Worm (Caenorhabditis elegans) whole organism, late embryonic: ENCODE data around the gene msp-57.

ENCODE experiments used
- C08G9.2 ChIP-seq: sonication (generic microtip); optimal IDR thresholded peaks from 2 replicates; lab custom pipeline; 2016; ENCODE audit warnings: mild to moderate bottlenecking, missing genetic modification characterization, moderate library complexity, missing compliant biosample characterization
- K02D7.2 ChIP-seq: sonication (generic microtip); optimal IDR thresholded peaks from 2 replicates; lab custom pipeline; 2017; ENCODE audit warnings: mild to moderate bottlenecking, missing genetic modification characterization, missing compliant biosample characterization
- Y22D7AL.16 ChIP-seq: sonication (generic microtip); optimal IDR thresholded peaks from 2 replicates; lab custom pipeline; 2016; ENCODE audit warnings: missing genetic modification characterization, missing compliant biosample characterization
- ama-1 ChIP-seq: fragments of 150-350 bp; optimal IDR thresholded peaks from 2 replicates; lab custom pipeline; 2014
- ceh-14 ChIP-seq: sonication (generic microtip); optimal IDR thresholded peaks from 2 replicates; lab custom pipeline; 2016; ENCODE audit warnings: missing genotype, missing genetic modification characterization, missing compliant biosample characterization
- ceh-22 ChIP-seq: sonication (generic microtip); optimal IDR thresholded peaks from 2 replicates; lab custom pipeline; 2017; ENCODE audit warnings: missing biosample characterization, missing genetic modification characterization
- ceh-24 ChIP-seq: sonication (generic microtip); optimal IDR thresholded peaks from 2 replicates; lab custom pipeline; 2016; ENCODE audit warnings: mild to moderate bottlenecking, missing genetic modification characterization, missing compliant biosample characterization
- ceh-30 ChIP-seq: fragments of 150-350 bp; optimal IDR thresholded peaks from 2 replicates; lab custom pipeline; 2014; ENCODE audit warnings: missing biosample characterization, missing genetic modification characterization
- ceh-34 ChIP-seq: sonication (generic microtip); optimal IDR thresholded peaks from 2 replicates; lab custom pipeline; 2016; ENCODE audit warnings: mild to moderate bottlenecking, missing genetic modification characterization, missing compliant biosample characterization
- ceh-45 ChIP-seq: fragments of 200-800 bp; sonication (Bioruptor generic); IDR thresholded peaks from 2 replicates; pipeline ENCODE4 v1.3.6; 2022; ENCODE audit warnings: missing genetic modification reagents, missing genetic modification characterization, missing compliant biosample characterization
- ceh-48 ChIP-seq: sonication (generic microtip); optimal IDR thresholded peaks from 2 replicates; lab custom pipeline; 2016; ENCODE audit warnings: missing genetic modification characterization, inconsistent platforms, missing compliant biosample characterization
- ceh-6 ChIP-seq: fragments of 200-800 bp; sonication (Bioruptor generic); optimal IDR thresholded peaks from 2 replicates; lab custom pipeline; 2018; ENCODE audit warnings: mild to moderate bottlenecking, missing genetic modification characterization, missing compliant biosample characterization
- che-1 ChIP-seq: sonication (generic microtip); optimal IDR thresholded peaks from 2 replicates; lab custom pipeline; 2016; ENCODE audit warnings: mild to moderate bottlenecking, missing genetic modification characterization, missing compliant biosample characterization
- dve-1 ChIP-seq: sonication (generic microtip); optimal IDR thresholded peaks from 2 replicates; lab custom pipeline; 2017; ENCODE audit warnings: antibody characterized with exemption, mild to moderate bottlenecking, missing genetic modification characterization, missing compliant biosample characterization
- elt-2 ChIP-seq: sonication (generic microtip); optimal IDR thresholded peaks from 2 replicates; lab custom pipeline; 2016; ENCODE audit warnings: missing genetic modification reagents, missing genetic modification characterization, missing compliant biosample characterization
- elt-4 ChIP-seq: sonication (generic microtip); optimal IDR thresholded peaks from 2 replicates; lab custom pipeline; 2016; ENCODE audit warnings: missing genetic modification characterization, missing compliant biosample characterization
- ets-4 ChIP-seq: sonication (generic microtip); optimal IDR thresholded peaks from 2 replicates; lab custom pipeline; 2016; ENCODE audit warnings: missing genetic modification characterization, missing compliant biosample characterization
- hlh-30 ChIP-seq: sonication (generic microtip); optimal IDR thresholded peaks from 2 replicates; lab custom pipeline; 2017; ENCODE audit warnings: antibody characterized with exemption, missing genetic modification characterization, missing compliant biosample characterization; ENCODE audit not compliant: insufficient read depth
- hlh-6 ChIP-seq: sonication (generic microtip); optimal IDR thresholded peaks from 2 replicates; lab custom pipeline; 2016; ENCODE audit warnings: missing genotype, missing genetic modification characterization, missing compliant biosample characterization
- hlh-8 ChIP-seq: sonication (generic microtip); optimal IDR thresholded peaks from 2 replicates; lab custom pipeline; 2016; ENCODE audit warnings: missing genotype, missing genetic modification characterization, missing compliant biosample characterization
- lin-11 ChIP-seq: fragments of 200-800 bp; sonication (Bioruptor generic); optimal IDR thresholded peaks from 2 replicates; lab custom pipeline; 2018; ENCODE audit warnings: mild to moderate bottlenecking, missing genetic modification characterization, missing compliant biosample characterization
- madf-2 ChIP-seq: sonication (generic microtip); optimal IDR thresholded peaks from 2 replicates; lab custom pipeline; 2017; ENCODE audit warnings: missing genetic modification characterization, missing compliant biosample characterization
- nfya-1 ChIP-seq: sonication (generic microtip); optimal IDR thresholded peaks from 2 replicates; lab custom pipeline; 2017; ENCODE audit warnings: missing genetic modification characterization, mild to moderate bottlenecking, missing compliant biosample characterization, antibody characterized with exemption, moderate library complexity
- npax-4 ChIP-seq: sonication (generic microtip); optimal IDR thresholded peaks from 2 replicates; lab custom pipeline; 2016; ENCODE audit warnings: missing genetic modification characterization, missing compliant biosample characterization
- odd-2 ChIP-seq: sonication (generic microtip); optimal IDR thresholded peaks from 2 replicates; lab custom pipeline; 2017; ENCODE audit warnings: antibody characterized with exemption, mild to moderate bottlenecking, missing genetic modification characterization, missing compliant biosample characterization
- pax-1 ChIP-seq: fragments of 150-350 bp; optimal IDR thresholded peaks from 2 replicates; lab custom pipeline; 2014; ENCODE audit warnings: missing biosample characterization, missing genetic modification characterization
- pha-4 ChIP-seq: fragments of 150-350 bp; optimal IDR thresholded peaks from 2 replicates; lab custom pipeline; 2018; ENCODE audit warnings: missing biosample characterization, missing genetic modification reagents, missing genetic modification characterization
- pqm-1 ChIP-seq: sonication (generic microtip); optimal IDR thresholded peaks from 2 replicates; lab custom pipeline; 2016; ENCODE audit warnings: missing genetic modification characterization, missing compliant biosample characterization
- ref-2 ChIP-seq: sonication (generic microtip); optimal IDR thresholded peaks from 2 replicates; lab custom pipeline; 2016; ENCODE audit warnings: missing genetic modification characterization, missing compliant biosample characterization
- sdc-2 ChIP-seq: sonication (generic microtip); optimal IDR thresholded peaks from 2 replicates; lab custom pipeline; 2016; ENCODE audit warnings: missing genotype, missing genetic modification characterization, missing compliant biosample characterization
- sox-2 ChIP-seq: fragments of 200-800 bp; sonication (Bioruptor generic); IDR thresholded peaks from 2 replicates; pipeline ENCODE4 v1.3.6; 2022; ENCODE audit warnings: missing genetic modification reagents, missing genetic modification characterization, missing compliant biosample characterization
- tbx-2 ChIP-seq: sonication (generic microtip); optimal IDR thresholded peaks from 2 replicates; lab custom pipeline; 2016; ENCODE audit warnings: missing genetic modification characterization, missing compliant biosample characterization
- tbx-7 ChIP-seq: sonication (generic microtip); optimal IDR thresholded peaks from 2 replicates; lab custom pipeline; 2016; ENCODE audit warnings: missing genotype, missing genetic modification characterization, missing compliant biosample characterization
- ttx-3 ChIP-seq: sonication (generic microtip); optimal IDR thresholded peaks from 2 replicates; lab custom pipeline; 2016; ENCODE audit warnings: missing genetic modification reagents, missing genetic modification characterization, missing compliant biosample characterization
- unc-3 ChIP-seq, 2 experiments: fragments of 200-800 bp in 1 of 2; sonication (Bioruptor generic) in 1 of 2; sonication (generic microtip) in 1 of 2; conservative IDR thresholded peaks in 1 of 2; optimal IDR thresholded peaks in 1 of 2; 2 replicates each; pipeline versions ENCODE4 v1.3.6 to Lab custom; 2016 to 2022; ENCODE audit warnings: missing compliant biosample characterization in 2 of 2, missing genetic modification characterization in 2 of 2, missing genetic modification reagents in 1 of 2
- unc-42 ChIP-seq: sonication (generic microtip); optimal IDR thresholded peaks from 2 replicates; lab custom pipeline; 2016; ENCODE audit warnings: missing genotype, missing genetic modification characterization, missing compliant biosample characterization
- unc-55 ChIP-seq: sonication (generic microtip); optimal IDR thresholded peaks from 2 replicates; lab custom pipeline; 2017; ENCODE audit warnings: missing biosample characterization, missing genetic modification reagents, missing genetic modification characterization
- unc-86 ChIP-seq: sonication (generic microtip); optimal IDR thresholded peaks from 2 replicates; lab custom pipeline; 2016; ENCODE audit warnings: missing genetic modification characterization, missing compliant biosample characterization

The msp-57 gene

DNA sequence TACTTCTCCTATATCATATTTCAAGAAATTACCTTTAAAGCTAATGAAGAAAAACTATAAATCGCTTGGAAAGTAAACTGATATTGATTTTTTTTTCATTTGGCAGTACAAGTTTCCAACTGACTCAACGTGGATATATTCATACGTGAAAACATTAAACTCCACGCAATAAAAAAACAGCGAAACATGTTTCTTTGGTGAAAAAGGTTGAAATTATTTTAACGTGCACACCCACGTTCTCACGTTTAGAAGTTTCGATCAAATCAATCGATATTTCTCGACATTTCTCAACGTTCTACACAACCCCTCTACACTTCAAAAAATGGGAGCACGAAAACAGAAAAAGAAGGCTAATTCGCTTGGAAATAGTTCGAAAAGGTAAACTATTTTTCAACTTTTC lies 33.4 kb upstream of the msp-57 start, which contains the start of the genes best-6 and C09B9.2:
best-6 (minus strand) TSS at position 101 of the 400 bp plus-strand sequence.
C09B9.2 (plus strand) TSS at position 314 of the 400 bp plus-strand sequence.
- no peak for TF ChIP-seq ama-1 (lab: Kevin White, UChicago)
- TF ChIP-seq pax-1 (tag; lab: Kevin White, UChicago): no peak
- TF ChIP-seq Y22D7AL.16: no peak
- no peak for TF ChIP-seq K02D7.2 (tag; lab: Kevin White, UChicago)
- no peak for TF ChIP-seq unc-3 (GFP tag; conservative IDR thresholded peaks at IDR 0.05; lab: Robert Waterston, UW)
- TF ChIP-seq unc-3 (tag; optimal IDR thresholded peaks at IDR 0.05; lab: Kevin White, UChicago): no peak
- no peak for TF ChIP-seq che-1
- TF ChIP-seq elt-4 (tag; lab: Kevin White, UChicago): no peak
- TF ChIP-seq odd-2: no peak
- TF ChIP-seq ets-4: no peak
- TF ChIP-seq madf-2 (tag; lab: Kevin White, UChicago): no peak
- TF ChIP-seq tbx-7: no peak
- no peak for TF ChIP-seq hlh-6 (tag; lab: Kevin White, UChicago)
- no peak for TF ChIP-seq elt-2
- no peak for TF ChIP-seq pqm-1 (tag; lab: Kevin White, UChicago)
- TF ChIP-seq ceh-24: no peak
- TF ChIP-seq ref-2: no peak
- no peak for TF ChIP-seq sox-2 (GFP tag; lab: Robert Waterston, UW)
- no peak for TF ChIP-seq ceh-45 (GFP tag; lab: Robert Waterston, UW)

DNA sequence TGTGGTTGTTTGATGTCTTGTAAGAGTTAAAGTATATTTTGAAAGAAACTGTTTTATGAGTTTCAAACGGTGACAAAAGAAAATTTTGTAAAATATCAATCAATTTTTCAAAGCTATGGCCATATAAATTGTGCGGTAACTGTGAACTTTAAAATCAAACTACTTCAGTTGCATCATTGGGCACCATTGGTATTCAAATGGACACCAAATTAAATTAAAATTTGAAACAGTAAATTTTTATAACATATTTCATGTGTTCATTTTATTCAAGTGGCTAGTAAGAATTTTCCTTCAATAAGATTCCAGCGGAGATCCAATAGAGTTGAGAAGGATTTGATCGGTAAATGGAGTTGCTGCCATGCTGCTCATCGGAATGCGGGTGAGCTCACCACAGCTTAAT lies 31.0 kb upstream of the msp-57 start:
- no peak for TF ChIP-seq ceh-22 (tag; lab: Kevin White, UChicago)
- no peak for TF ChIP-seq ceh-45 (GFP tag; lab: Robert Waterston, UW)
- no peak for TF ChIP-seq elt-4 (tag; lab: Kevin White, UChicago)
- TF ChIP-seq unc-55 (GFP tag; lab: Kevin White, UChicago): no peak
- TF ChIP-seq C08G9.2 (tag; lab: Kevin White, UChicago): no peak
- no peak for TF ChIP-seq ceh-34 (tag; lab: Kevin White, UChicago)
- no peak for TF ChIP-seq lin-11 (tag; lab: Kevin White, UChicago)
- TF ChIP-seq hlh-30 (tag; lab: Kevin White, UChicago): no peak
- no peak for TF ChIP-seq unc-86

DNA sequence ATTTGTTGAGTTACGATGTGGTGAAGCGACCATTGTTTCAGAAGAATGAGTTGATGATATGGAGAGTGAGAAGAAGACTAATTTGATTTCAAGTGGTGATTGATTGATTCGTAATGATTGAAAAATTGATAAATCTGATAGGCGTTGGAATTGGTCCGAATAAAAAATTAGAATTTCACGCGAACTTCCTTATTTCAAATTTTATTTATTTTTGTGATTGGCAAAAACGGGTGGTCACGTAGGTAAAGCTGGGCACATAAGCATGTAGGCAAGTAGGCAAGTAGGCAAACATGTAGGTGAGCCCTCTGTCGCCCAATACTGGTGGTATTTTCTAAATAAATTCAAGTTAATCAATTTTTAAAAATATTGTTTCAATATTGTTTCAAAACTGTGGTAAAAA lies 29.1 kb upstream of the msp-57 start, which contains the start of gene C09B9.4:
C09B9.4 (minus strand) TSS at position 101 of the 400 bp plus-strand sequence.
- TF ChIP-seq ceh-6 (no peak), ceh-14 (tag; lab: Kevin White, UChicago) (no peak), odd-2 (no peak), npax-4 (tag; lab: Kevin White, UChicago) (no peak), ama-1 (lab: Kevin White, UChicago) (no peak), elt-4 (tag; lab: Kevin White, UChicago) (no peak), pha-4 (tag; lab: Kevin White, UChicago) (no peak), hlh-6 (tag; lab: Kevin White, UChicago) (no peak), ceh-24 (no peak), K02D7.2 (tag; lab: Kevin White, UChicago) (no peak), C08G9.2 (tag; lab: Kevin White, UChicago) (no peak), unc-42 (tag; lab: Kevin White, UChicago) (no peak), ceh-30 (no peak), sdc-2 (tag; lab: Kevin White, UChicago) (no peak), pqm-1 (tag; lab: Kevin White, UChicago) (no peak), unc-55 (GFP tag; lab: Kevin White, UChicago) (no peak)
- TF ChIP-seq, all 69 proteins: peak for 0

DNA sequence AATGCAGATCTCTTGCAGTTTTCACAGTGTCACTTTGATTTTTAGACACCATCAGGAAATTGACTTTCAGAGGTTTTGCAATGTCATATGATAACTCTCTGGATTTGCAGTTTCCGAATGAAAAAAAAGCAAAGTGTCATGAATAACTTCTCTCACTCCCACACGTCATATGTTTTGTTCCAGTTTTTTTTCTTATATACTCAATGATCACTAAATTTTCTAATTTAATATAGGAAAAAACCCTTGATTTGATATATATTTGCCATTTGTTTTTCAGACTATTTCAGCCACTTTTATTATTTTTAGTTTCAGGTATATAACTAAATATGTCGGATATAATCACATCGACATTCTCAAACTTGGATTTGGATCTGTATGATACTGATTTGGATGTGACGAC lies 24.9 kb upstream of the msp-57 start, which contains the start of gene C09B9.1:
C09B9.1 (plus strand) TSS at position 301 of the 400 bp plus-strand sequence.
- no peak for TF ChIP-seq tbx-2 (tag; lab: Kevin White, UChicago)
- TF ChIP-seq hlh-8: no peak
- no peak for TF ChIP-seq ceh-48 (tag; lab: Kevin White, UChicago)
- TF ChIP-seq ttx-3 (tag; lab: Kevin White, UChicago): no peak
- no peak for TF ChIP-seq nfya-1
- no peak for TF ChIP-seq dve-1 (tag; lab: Kevin White, UChicago)
